Worm (Caenorhabditis elegans) whole organism, early embryonic: ENCODE results near the gene rla-2.

ENCODE experiments used
- B0310.2 ChIP-seq: sonication (generic microtip); optimal IDR thresholded peaks from 2 replicates; lab custom pipeline; 2016; ENCODE audit warnings: mild to moderate bottlenecking, missing genetic modification characterization, missing compliant biosample characterization
- F13C5.2 ChIP-seq: sonication (generic microtip); optimal IDR thresholded peaks from 2 replicates; lab custom pipeline; 2017; ENCODE audit warnings: mild to moderate bottlenecking, missing genetic modification characterization, inconsistent platforms, missing compliant biosample characterization
- aly-1 ChIP-seq: sonication (generic microtip); optimal IDR thresholded peaks from 2 replicates; lab custom pipeline; 2016; ENCODE audit warnings: missing genetic modification characterization, missing compliant biosample characterization
- ama-1 ChIP-seq: fragments of 150-350 bp; optimal IDR thresholded peaks from 2 replicates; lab custom pipeline; 2014
- ceh-13 ChIP-seq: fragments of 200-800 bp; sonication (Bioruptor generic); optimal IDR thresholded peaks from 2 replicates; lab custom pipeline; 2018; ENCODE audit warnings: mild to moderate bottlenecking, missing genetic modification characterization, missing compliant biosample characterization
- ceh-36 ChIP-seq: sonication (generic microtip); optimal IDR thresholded peaks from 2 replicates; lab custom pipeline; 2016; ENCODE audit warnings: missing genetic modification characterization, inconsistent platforms, missing compliant biosample characterization
- ets-7 ChIP-seq: sonication (generic microtip); optimal IDR thresholded peaks from 2 replicates; lab custom pipeline; 2016; ENCODE audit warnings: missing genotype, missing genetic modification characterization, missing compliant biosample characterization
- flt-1 ChIP-seq: fragments of 200-800 bp; sonication (Bioruptor generic); IDR thresholded peaks from 2 replicates; pipeline ENCODE4 v1.3.6; 2022; ENCODE audit warnings: missing genetic modification characterization, missing compliant biosample characterization
- hmbx-1 ChIP-seq: sonication (generic microtip); optimal IDR thresholded peaks from 2 replicates; lab custom pipeline; 2016; ENCODE audit warnings: mild to moderate bottlenecking, missing genetic modification characterization, missing compliant biosample characterization
- hmg-4 ChIP-seq: fragments of 200-800 bp; sonication (Bioruptor generic); optimal IDR thresholded peaks from 2 replicates; lab custom pipeline; 2018; ENCODE audit warnings: mild to moderate bottlenecking, missing genetic modification characterization, missing compliant biosample characterization
- hnd-1 ChIP-seq: sonication (generic microtip); optimal IDR thresholded peaks from 2 replicates; lab custom pipeline; 2016; ENCODE audit warnings: missing genetic modification characterization, missing compliant biosample characterization
- pes-1 ChIP-seq: fragments of 200-800 bp; sonication (Bioruptor generic); IDR thresholded peaks from 2 replicates; pipeline ENCODE4 v1.3.6; 2022; ENCODE audit warnings: missing genetic modification reagents, missing genetic modification characterization, missing compliant biosample characterization
- scrt-1 ChIP-seq: fragments of 200-800 bp; sonication (Bioruptor generic); IDR thresholded peaks from 2 replicates; pipeline ENCODE4 v1.3.6; 2022; ENCODE audit warnings: missing genetic modification characterization, missing compliant biosample characterization
- sea-1 ChIP-seq: fragments of 200-800 bp; sonication (Bioruptor generic); conservative IDR thresholded peaks from 2 replicates; pipeline ENCODE4 v1.3.6; 2022; ENCODE audit warnings: missing genetic modification characterization, missing compliant biosample characterization
- tbx-11 ChIP-seq: fragments of 200-800 bp; sonication (Bioruptor generic); IDR thresholded peaks from 2 replicates; pipeline ENCODE4 v1.3.6; 2022; ENCODE audit warnings: missing genetic modification characterization, missing compliant biosample characterization
- tbx-37 ChIP-seq: fragments of 200-800 bp; sonication (Bioruptor generic); conservative IDR thresholded peaks from 2 replicates; pipeline ENCODE4 v1.3.6; 2022; ENCODE audit warnings: missing genetic modification reagents, missing genetic modification characterization, missing compliant biosample characterization
- tra-4 ChIP-seq: sonication (generic microtip); optimal IDR thresholded peaks from 2 replicates; lab custom pipeline; 2017; ENCODE audit warnings: missing genetic modification characterization, missing compliant biosample characterization

rla-2 gene

ce11 chrIV:13370235-13370739 lies at the start of gene rla-2, which contains the start of the genes popl-7 and Y62E10A.24:
rla-2 (minus strand) TSS chrIV:13370285.
popl-7 (plus strand) TSS chrIV:13370689.
Y62E10A.24 (plus strand) TSS chrIV:13370710.
- TF ChIP-seq pes-1, result no peak
- TF ChIP-seq hmbx-1 (tag; lab: Kevin White, UChicago), result no peak
- TF ChIP-seq tbx-11, result no peak
- no peak for TF ChIP-seq ceh-13
- no peak for TF ChIP-seq hnd-1 (tag; lab: Kevin White, UChicago)

ce11 chrIV:13415739-13416271 lies 45.7 kb upstream of the rla-2 start, which contains the start of the genes pik-1 and aptf-2:
pik-1 (plus strand) TSS chrIV:13416041.
aptf-2 (minus strand) TSS chrIV:13416051.
- TF ChIP-seq B0310.2 (tag; lab: Kevin White, UChicago) (no peak), F13C5.2 (no peak), tra-4 (tag; lab: Kevin White, UChicago) (no peak), scrt-1 (no peak)

- TF ChIP-seq B0310.2 (tag; lab: Kevin White, UChicago) (no peak), aly-1 (tag; lab: Kevin White, UChicago) (no peak), ceh-36 (no peak), F13C5.2 (no peak), pes-1 (no peak), flt-1 (GFP tag; lab: Robert Waterston, UW) (no peak), ets-7 (tag; lab: Kevin White, UChicago) (no peak), hmbx-1 (tag; lab: Kevin White, UChicago) (no peak), tbx-37 (GFP tag; lab: Robert Waterston, UW) (no peak), hnd-1 (tag; lab: Kevin White, UChicago) (no peak), scrt-1 (no peak), tbx-11 (no peak), sea-1 (GFP tag; lab: Robert Waterston, UW) (no peak), ama-1 (no peak), ceh-13 (no peak), tra-4 (tag; lab: Kevin White, UChicago) (no peak), hmg-4 (GFP tag; lab: Kevin White, UChicago) (no peak)
These were observed 42.8 kb upstream of the rla-2 start, which contains the start of gene gcl-1 for ce11 chrIV:13412845-13413383. gcl-1 (minus strand) TSS chrIV:13412895.

- TF ChIP-seq F13C5.2, result no peak
- TF ChIP-seq ceh-36, result no peak
- TF ChIP-seq ets-7 (tag; lab: Kevin White, UChicago), result no peak
- TF ChIP-seq scrt-1, result no peak
- no peak for TF ChIP-seq hmg-4 (GFP tag; lab: Kevin White, UChicago)
- no peak for TF ChIP-seq flt-1 (GFP tag; lab: Robert Waterston, UW)
- TF ChIP-seq tbx-11, result no peak
- TF ChIP-seq hmbx-1 (tag; lab: Kevin White, UChicago), result no peak
- TF ChIP-seq tra-4 (tag; lab: Kevin White, UChicago), result no peak
These were observed 37.9 kb upstream of the rla-2 start, which contains the start of gene Y62E10A.19 for ce11 chrIV:13408018-13408417. Y62E10A.19 (minus strand) TSS chrIV:13408306.

- TF ChIP-seq ceh-13 (no peak), pes-1 (no peak), ama-1 (no peak), scrt-1 (no peak), F13C5.2 (no peak), hmbx-1 (tag; lab: Kevin White, UChicago) (no peak), tra-4 (tag; lab: Kevin White, UChicago) (no peak), tbx-11 (no peak), hnd-1 (tag; lab: Kevin White, UChicago) (no peak), sea-1 (GFP tag; lab: Robert Waterston, UW) (no peak)
These were observed 30.6 kb upstream of the rla-2 start, which contains the start of the genes memi-2 and cyp-31A5 for ce11 chrIV:13400456-13401364. memi-2 (minus strand) TSS chrIV:13400506. cyp-31A5 (plus strand) TSS chrIV:13401289.

- TF ChIP-seq tbx-11 (no peak), aly-1 (tag; lab: Kevin White, UChicago) (no peak), hmbx-1 (tag; lab: Kevin White, UChicago) (no peak), F13C5.2 (no peak), ets-7 (tag; lab: Kevin White, UChicago) (no peak), flt-1 (GFP tag; lab: Robert Waterston, UW) (no peak), B0310.2 (tag; lab: Kevin White, UChicago) (no peak), pes-1 (no peak)
These were observed 28.6 kb upstream of the rla-2 start, which contains the start of gene Y62E10A.13 for ce11 chrIV:13398728-13399127. Y62E10A.13 (minus strand) TSS chrIV:13399053.

- TF ChIP-seq flt-1 (GFP tag; lab: Robert Waterston, UW), result no peak
- no peak for TF ChIP-seq hmg-4 (GFP tag; lab: Kevin White, UChicago)
- TF ChIP-seq F13C5.2, result no peak
- TF ChIP-seq ama-1, result no peak
- TF ChIP-seq hnd-1 (tag; lab: Kevin White, UChicago), result no peak
- no peak for TF ChIP-seq sea-1 (GFP tag; lab: Robert Waterston, UW)
- no peak for TF ChIP-seq aly-1 (tag; lab: Kevin White, UChicago)
- no peak for TF ChIP-seq ceh-36
These were observed 26.3 kb upstream of the rla-2 start for ce11 chrIV:13396375-13396774.
